Fruit fly (Drosophila melanogaster): ENCODE results near the gene Trp1.
A peak's percentile ranks its signal among the peaks of the same experiment; 100 is the strongest.

Gene Trp1

dm6 chr2L:10057236-10057635 is 48.1 kb downstream of the Trp1 start (continued):
- TF ChIP-seq Ptx1 (GFP tag; IDR thresholded peaks at IDR 0.05) (peak; percentile 87), ro (GFP tag; IDR thresholded peaks at IDR 0.05) (peak; percentile 69), HmgD (GFP tag; optimal IDR thresholded peaks at IDR 0.05) (no peak), TFAM (GFP tag; optimal IDR thresholded peaks at IDR 0.05) (peak; percentile 1), Sox100B (GFP tag; optimal IDR thresholded peaks at IDR 0.05) (peak; percentile 60), CG12391 (tag; optimal IDR thresholded peaks at IDR 0.05) (peak; percentile 58), tgo (GFP tag; IDR thresholded peaks at IDR 0.05) (peak; percentile 78), wdn (GFP tag; IDR thresholded peaks at IDR 0.05) (0 out of 2 replicates have a peak, but pooled peaks have one; percentile 34), CG13894 (tag; optimal IDR thresholded peaks at IDR 0.05) (no peak), Spps (tag; optimal IDR thresholded peaks at IDR 0.05) (peak; percentile 65), CG4424 (GFP tag; optimal IDR thresholded peaks at IDR 0.05) (peak; percentile 85), twi (tag; optimal IDR thresholded peaks at IDR 0.05) (no peak), inv (GFP tag; IDR thresholded peaks at IDR 0.05; ENCODE audit: partially characterized antibody) (no peak), ind (GFP tag; optimal IDR thresholded peaks at IDR 0.05) (peak; percentile 60), CG6689 (GFP tag; IDR thresholded peaks at IDR 0.05) (peak; percentile 89), CG17829 (tag; optimal IDR thresholded peaks at IDR 0.05) (peak; percentile 77), hth (optimal IDR thresholded peaks at IDR 0.05) (no peak), CG4360 (GFP tag; IDR thresholded peaks at IDR 0.05) (peak; percentile 51), D19A (tag; optimal IDR thresholded peaks at IDR 0.05) (peak; percentile 43), klu (GFP tag; IDR thresholded peaks at IDR 0.05) (peak; percentile 54; the same call in 1 of the 2 replicates), CG17328 (GFP tag; IDR thresholded peaks at IDR 0.05) (peak; percentile 91), HLH3B (GFP tag; IDR thresholded peaks at IDR 0.05) (peak; percentile 85), CG42726 (GFP tag; IDR thresholded peaks at IDR 0.05; ENCODE audit: partially characterized antibody) (no peak), row (GFP tag; IDR thresholded peaks at IDR 0.05) (peak; percentile 70), amos (GFP tag; IDR thresholded peaks at IDR 0.05; ENCODE audit: partially characterized antibody) (no peak), CrebB (tag; optimal IDR thresholded peaks at IDR 0.05) (no peak), CG3838 (GFP tag; optimal IDR thresholded peaks at IDR 0.05) (no peak), NC2β (GFP tag; optimal IDR thresholded peaks at IDR 0.05) (peak; percentile 24), Sry-δ (GFP tag; optimal IDR thresholded peaks at IDR 0.05) (no peak), emc (GFP tag; optimal IDR thresholded peaks at IDR 0.05) (no peak), NfI (GFP tag; optimal IDR thresholded peaks at IDR 0.05) (peak; percentile 67), Mad (GFP tag; optimal IDR thresholded peaks at IDR 0.05) (no peak), CG2120 (GFP tag; optimal IDR thresholded peaks at IDR 0.05) (peak; percentile 46), hkb (optimal IDR thresholded peaks at IDR 0.05) (no peak), hkb (GFP tag; IDR thresholded peaks at IDR 0.05) (peak; percentile 79), stwl (tag; optimal IDR thresholded peaks at IDR 0.05) (peak; percentile 13), CG14441 (GFP tag; IDR thresholded peaks at IDR 0.05) (peak; percentile 85), CG10431 (GFP tag; optimal IDR thresholded peaks at IDR 0.05) (no peak), CG11085 (GFP tag; IDR thresholded peaks at IDR 0.05) (peak; percentile 50), CG4854 (GFP tag; optimal IDR thresholded peaks at IDR 0.05) (peak; percentile 17), fd3F (GFP tag; optimal IDR thresholded peaks at IDR 0.05) (peak; percentile 57), caup (GFP tag; optimal IDR thresholded peaks at IDR 0.05; ENCODE audit: severe bottlenecking) (peak; percentile 38), Vsx1 (GFP tag; optimal IDR thresholded peaks at IDR 0.05) (no peak), CG4282 (GFP tag; optimal IDR thresholded peaks at IDR 0.05) (peak; percentile 13), CG10366 (GFP tag; IDR thresholded peaks at IDR 0.05) (peak; percentile 80), CG13624 (GFP tag; optimal IDR thresholded peaks at IDR 0.05) (peak; percentile 40), CG8478 (optimal IDR thresholded peaks at IDR 0.05) (no peak), Hr78 (GFP tag; optimal IDR thresholded peaks at IDR 0.05) (peak in 1 of 2 experiments; percentile 2), sqz (GFP tag; optimal IDR thresholded peaks at IDR 0.05) (peak; percentile 59), yki (optimal IDR thresholded peaks at IDR 0.05) (no peak), fd64A (GFP tag; optimal IDR thresholded peaks at IDR 0.05) (peak; percentile 34), kah (GFP tag; optimal IDR thresholded peaks at IDR 0.05) (no peak), CG14050 (GFP tag; IDR thresholded peaks at IDR 0.05) (peak; percentile 64; the same call in 2 of the 3 replicates)
